Fruit fly (Drosophila melanogaster) whole organism, wandering third instar larva: ENCODE results near the gene PH4alphaSG2.

Source experiments
- Dfd ChIP-seq: fragments of >200 bp; optimal IDR thresholded peaks from 2 replicates; lab custom pipeline; 2017; ENCODE audit warnings: missing biosample characterization, missing genetic modification characterization
- GATAd ChIP-seq: sonication (Bioruptor generic); optimal IDR thresholded peaks from 2 replicates; lab custom pipeline; 2016; ENCODE audit warnings: missing biosample characterization, missing genetic modification characterization
- Hr83 ChIP-seq: fragments of 200-300 bp; sonication (Bioruptor generic); optimal IDR thresholded peaks from 2 replicates; lab custom pipeline; 2016; ENCODE audit warnings: missing biosample characterization, mild to moderate bottlenecking, missing genetic modification characterization, moderate library complexity; ENCODE audit not compliant: poor library complexity, severe bottlenecking
- br ChIP-seq: fragments of 200-800 bp; sonication (Bioruptor generic); optimal IDR thresholded peaks from 2 replicates; lab custom pipeline; 2016; ENCODE audit warnings: missing biosample characterization, missing genetic modification characterization
- dmrt93B ChIP-seq: fragments of 200-800 bp; sonication (Bioruptor generic); optimal IDR thresholded peaks from 2 replicates; lab custom pipeline; 2018; ENCODE audit warnings: missing biosample characterization, mild to moderate bottlenecking, missing genetic modification characterization
- ey ChIP-seq: fragments of 200-800 bp; sonication (Bioruptor generic); optimal IDR thresholded peaks from 2 replicates; lab custom pipeline; 2016; ENCODE audit warnings: missing biosample characterization, missing genetic modification characterization
- fru ChIP-seq: fragments of 200-800 bp; sonication (Bioruptor generic); optimal IDR thresholded peaks from 3 replicates; lab custom pipeline; 2016; ENCODE audit warnings: missing biosample characterization, mild to moderate bottlenecking, missing genetic modification characterization
- h ChIP-seq: fragments of 200-800 bp; sonication (Bioruptor generic); optimal IDR thresholded peaks from 3 replicates; lab custom pipeline; 2016; ENCODE audit warnings: missing biosample characterization, mild to moderate bottlenecking, missing genetic modification characterization
- pan ChIP-seq: fragments of >200 bp; optimal IDR thresholded peaks from 2 replicates; lab custom pipeline; 2017
- sage ChIP-seq: fragments of 200-800 bp; sonication (Bioruptor generic); optimal IDR thresholded peaks from 2 replicates; lab custom pipeline; 2016; ENCODE audit warnings: missing biosample characterization, mild to moderate bottlenecking, missing genetic modification characterization

- no peak for TF ChIP-seq Dfd (GFP tag; lab: Kevin White, UChicago)
- TF ChIP-seq Hr83 (GFP tag; lab: Kevin White, UChicago): no peak
- no peak for TF ChIP-seq ey
- no peak for TF ChIP-seq pan (lab: Kevin White, UChicago)
- TF ChIP-seq GATAd (GFP tag; lab: Kevin White, UChicago): no peak
- TF ChIP-seq sage: no peak
- TF ChIP-seq fru (GFP tag; lab: Kevin White, UChicago): no peak
- no peak for TF ChIP-seq dmrt93B (GFP tag; lab: Kevin White, UChicago)
- TF ChIP-seq h (GFP tag; lab: Kevin White, UChicago): no peak
- no peak for TF ChIP-seq br (GFP tag; lab: Kevin White, UChicago)
Measured at dm6 chr3R:30512114-30512513, 22.2 kb downstream of the PH4alphaSG2 start, which contains the start of gene PH4alphaNE2.
